Fruit fly (Drosophila melanogaster): ENCODE data around the gene Sod1.

Sod1 gene

dm6 chr3L:11091943-11092609 is 21.5 kb downstream of the Sod1 start (continued):
- TF ChIP-seq CG7556 (GFP tag; optimal IDR thresholded peaks at IDR 0.05): peak; percentile 5
- no peak for TF ChIP-seq danr (GFP tag; IDR thresholded peaks at IDR 0.05)
- TF ChIP-seq CG17186 (GFP tag; optimal IDR thresholded peaks at IDR 0.05): peak; percentile 27
- TF ChIP-seq HHEX (GFP tag; optimal IDR thresholded peaks at IDR 0.05): peak; percentile 69
- TF ChIP-seq Bteb2 (GFP tag; optimal IDR thresholded peaks at IDR 0.05): no peak
- TF ChIP-seq CG31441 (GFP tag; IDR thresholded peaks at IDR 0.05): no peak
- TF ChIP-seq CG11456 (GFP tag; IDR thresholded peaks at IDR 0.05): peak; percentile 67; the same call in 2 of the 3 replicates
- no peak for TF ChIP-seq Kr (GFP tag; optimal IDR thresholded peaks at IDR 0.05)
- TF ChIP-seq Asciz (GFP tag; optimal IDR thresholded peaks at IDR 0.05): peak; percentile 14
- no peak for TF ChIP-seq Atf3 (GFP tag; optimal IDR thresholded peaks at IDR 0.05)
- TF ChIP-seq ATbp (GFP tag; optimal IDR thresholded peaks at IDR 0.05): no peak
- no peak for TF ChIP-seq inv (GFP tag; IDR thresholded peaks at IDR 0.05; ENCODE audit: partially characterized antibody)
- peak; percentile 2 for TF ChIP-seq Dek (tag; optimal IDR thresholded peaks at IDR 0.05)
- TF ChIP-seq esg (GFP tag; conservative IDR thresholded peaks at IDR 0.05): no peak
- no peak for TF ChIP-seq MESR4 (GFP tag; optimal IDR thresholded peaks at IDR 0.05)
- TF ChIP-seq CG4854 (GFP tag; optimal IDR thresholded peaks at IDR 0.05): peak; percentile 14
- peak; percentile 37; the same call in 1 of the 3 replicates for TF ChIP-seq CG6791 (GFP tag; IDR thresholded peaks at IDR 0.05; ENCODE audit: partially characterized antibody)
- TF ChIP-seq Dref (GFP tag; IDR thresholded peaks at IDR 0.05): no peak
- no peak for TF ChIP-seq unc-4 (GFP tag; IDR thresholded peaks at IDR 0.05; ENCODE audit: partially characterized antibody)
- no peak for TF ChIP-seq GATAe (GFP tag; conservative IDR thresholded peaks at IDR 0.05)
- peak; percentile 59 for TF ChIP-seq CG9876 (GFP tag; optimal IDR thresholded peaks at IDR 0.05)
- no peak for TF ChIP-seq CG17361 (GFP tag; IDR thresholded peaks at IDR 0.05)
- TF ChIP-seq CG3995 (GFP tag; optimal IDR thresholded peaks at IDR 0.05): peak; percentile 28
- TF ChIP-seq HmgD (GFP tag; optimal IDR thresholded peaks at IDR 0.05): no peak
- peak; percentile 35 for TF ChIP-seq CG4328 (GFP tag; optimal IDR thresholded peaks at IDR 0.05)
- TF ChIP-seq Hr39 (optimal IDR thresholded peaks at IDR 0.05): no peak
- TF ChIP-seq CG34422 (GFP tag; IDR thresholded peaks at IDR 0.05): peak; percentile 58; the same call in 2 of the 3 replicates
- TF ChIP-seq CG10959 (GFP tag; IDR thresholded peaks at IDR 0.05): no peak
- peak; percentile 34 for TF ChIP-seq CG10209 (GFP tag; optimal IDR thresholded peaks at IDR 0.05)
- TF ChIP-seq insv (GFP tag; optimal IDR thresholded peaks at IDR 0.05): peak in 1 of 2 experiments; percentile 33
- TF ChIP-seq Opbp (GFP tag; IDR thresholded peaks at IDR 0.05; ENCODE audit: partially characterized antibody): peak; percentile 42; the same call in 1 of the 3 replicates
- TF ChIP-seq scrt (GFP tag; optimal IDR thresholded peaks at IDR 0.05): no peak
- TF ChIP-seq CG13123 (GFP tag; optimal IDR thresholded peaks at IDR 0.05): peak; percentile 17
- TF ChIP-seq Sry-β (GFP tag; optimal IDR thresholded peaks at IDR 0.05): no peak
- peak; percentile 66; the same call in 2 of the 3 replicates for TF ChIP-seq zfh1 (GFP tag; IDR thresholded peaks at IDR 0.05)
- TF ChIP-seq CG34376 (GFP tag; optimal IDR thresholded peaks at IDR 0.05): no peak
- peak; percentile 94 for TF ChIP-seq chinmo (GFP tag; IDR thresholded peaks at IDR 0.05; ENCODE audit: partially characterized antibody)
- no peak for TF ChIP-seq tll (GFP tag; optimal IDR thresholded peaks at IDR 0.05)
- TF ChIP-seq sna (GFP tag; IDR thresholded peaks at IDR 0.05; ENCODE audit: partially characterized antibody): no peak
- TF ChIP-seq CG17359 (tag; optimal IDR thresholded peaks at IDR 0.05): peak; percentile 30
- no peak for TF ChIP-seq CG15011 (GFP tag; optimal IDR thresholded peaks at IDR 0.05)
- TF ChIP-seq CG13624 (GFP tag; optimal IDR thresholded peaks at IDR 0.05): peak; percentile 74
- TF ChIP-seq Awh (GFP tag; IDR thresholded peaks at IDR 0.05): no peak
- no peak for TF ChIP-seq wor (GFP tag; IDR thresholded peaks at IDR 0.05)
- no peak for TF ChIP-seq slou (GFP tag; optimal IDR thresholded peaks at IDR 0.05)
- peak; percentile 52 for TF ChIP-seq CG18764 (GFP tag; optimal IDR thresholded peaks at IDR 0.05)
- TF ChIP-seq CG8944 (GFP tag; optimal IDR thresholded peaks at IDR 0.05): peak; percentile 53
- TF ChIP-seq CG10431 (GFP tag; optimal IDR thresholded peaks at IDR 0.05): peak; percentile 51
- no peak for TF ChIP-seq CG3838 (GFP tag; optimal IDR thresholded peaks at IDR 0.05)

Measured in whole organism, embryonic.